Worm (Caenorhabditis elegans): ENCODE results near the gene daf-37.

daf-37 gene

ce11 chrII:6248503-6248902 is 40.5 kb upstream of the daf-37 start (continued):
- no peak for TF ChIP-seq fkh-4 (tag; optimal IDR thresholded peaks at IDR 0.05; ENCODE audit: borderline replicate concordance)
- peak; percentile 57 for TF ChIP-seq nhr-19 (GFP tag; conservative IDR thresholded peaks at IDR 0.05)
- no peak for TF ChIP-seq C04F5.9 (tag; optimal IDR thresholded peaks at IDR 0.05)
- TF ChIP-seq mdl-1 (tag; optimal IDR thresholded peaks at IDR 0.05): peak in 1 of 2 experiments; percentile 49
- peak in 1 of 6 experiments; percentile 10 for TF ChIP-seq elt-3 (tag; optimal IDR thresholded peaks at IDR 0.05)
- TF ChIP-seq snu-23 (GFP tag; optimal IDR thresholded peaks at IDR 0.05): peak; percentile 64
- peak; percentile 47 for TF ChIP-seq nhr-77 (tag; optimal IDR thresholded peaks at IDR 0.05)
- no peak for TF ChIP-seq jun-1 (tag; optimal IDR thresholded peaks at IDR 0.05)
- TF ChIP-seq lin-35 (GFP tag; optimal IDR thresholded peaks at IDR 0.05): peak; percentile 42 to 83
- TF ChIP-seq elt-2 (tag; optimal IDR thresholded peaks at IDR 0.05): peak; percentile 29
- TF ChIP-seq mef-2 (tag; optimal IDR thresholded peaks at IDR 0.05): no peak
- peak; percentile 35 for TF ChIP-seq unc-130 (tag; optimal IDR thresholded peaks at IDR 0.05)
- TF ChIP-seq nhr-71 (tag; optimal IDR thresholded peaks at IDR 0.05): peak; percentile 58
- no peak for TF ChIP-seq zip-4 (GFP tag; optimal IDR thresholded peaks at IDR 0.05)
- no peak for TF ChIP-seq ama-1 (optimal IDR thresholded peaks at IDR 0.05)
- no peak for TF ChIP-seq ztf-4 (tag; optimal IDR thresholded peaks at IDR 0.05)
- no peak for TF ChIP-seq pag-3 (tag; optimal IDR thresholded peaks at IDR 0.05; ENCODE audit: borderline replicate concordance, insufficient read depth)
- no peak for TF ChIP-seq C34B4.2 (tag; optimal IDR thresholded peaks at IDR 0.05)
- TF ChIP-seq dpl-1 (GFP tag; optimal IDR thresholded peaks at IDR 0.05): peak; percentile 54 to 68 (median 63)
- TF ChIP-seq Y116A8C.19 (tag; optimal IDR thresholded peaks at IDR 0.05; ENCODE audit: borderline replicate concordance): no peak
- no peak for TF ChIP-seq ets-5 (GFP tag; IDR thresholded peaks at IDR 0.05)
- TF ChIP-seq fkh-10 (GFP tag; optimal IDR thresholded peaks at IDR 0.05): no peak
- no peak for TF ChIP-seq unc-30 (tag; optimal IDR thresholded peaks at IDR 0.05)
- peak; percentile 80 for TF ChIP-seq nhr-85 (tag)
- TF ChIP-seq lir-3 (tag; optimal IDR thresholded peaks at IDR 0.05; ENCODE audit: poor library complexity): peak; percentile 40
- TF ChIP-seq lin-15B (tag; optimal IDR thresholded peaks at IDR 0.05): no peak
- TF ChIP-seq sup-37 (GFP tag; optimal IDR thresholded peaks at IDR 0.05): no peak
- no peak for TF ChIP-seq ceh-90 (tag; optimal IDR thresholded peaks at IDR 0.05)
- no peak for TF ChIP-seq grh-1 (GFP tag; IDR thresholded peaks at IDR 0.05)
- no peak for TF ChIP-seq alr-1 (tag; optimal IDR thresholded peaks at IDR 0.05; ENCODE audit: borderline replicate concordance)
- TF ChIP-seq pqm-1 (tag; optimal IDR thresholded peaks at IDR 0.05): no peak
- TF ChIP-seq ztf-11 (tag; optimal IDR thresholded peaks at IDR 0.05): no peak
- TF ChIP-seq hlh-4 (tag; optimal IDR thresholded peaks at IDR 0.05): no peak
- TF ChIP-seq nhr-47 (tag; optimal IDR thresholded peaks at IDR 0.05): peak; percentile 60
- TF ChIP-seq sox-4 (tag; optimal IDR thresholded peaks at IDR 0.05): no peak
- TF ChIP-seq lin-39 (tag; optimal IDR thresholded peaks at IDR 0.05): no peak
- TF ChIP-seq skn-1 (tag; optimal IDR thresholded peaks at IDR 0.05): peak; percentile 27
- TF ChIP-seq C16A3.4 (tag; optimal IDR thresholded peaks at IDR 0.05): peak; percentile 78
- TF ChIP-seq dsc-1 (tag; optimal IDR thresholded peaks at IDR 0.05): peak; percentile 28
- TF ChIP-seq hpl-2 (GFP tag; optimal IDR thresholded peaks at IDR 0.05): no peak
- no peak for TF ChIP-seq nhr-28 (tag; optimal IDR thresholded peaks at IDR 0.05)
- TF ChIP-seq hlh-17 (GFP tag; optimal IDR thresholded peaks at IDR 0.05; ENCODE audit: borderline replicate concordance): no peak
- TF ChIP-seq egl-13 (tag; optimal IDR thresholded peaks at IDR 0.05): no peak
- no peak for TF ChIP-seq sptf-1 (tag; optimal IDR thresholded peaks at IDR 0.05)
- TF ChIP-seq egl-27 (tag; optimal IDR thresholded peaks at IDR 0.05): no peak
- no peak for TF ChIP-seq zag-1 (tag; optimal IDR thresholded peaks at IDR 0.05)
- peak; percentile 18 for TF ChIP-seq unc-86 (tag; optimal IDR thresholded peaks at IDR 0.05)
- no peak for TF ChIP-seq aha-1 (tag; optimal IDR thresholded peaks at IDR 0.05)
- TF ChIP-seq blmp-1 (tag; optimal IDR thresholded peaks at IDR 0.05): no peak
- no peak for TF ChIP-seq ces-1 (GFP tag; optimal IDR thresholded peaks at IDR 0.05)
- TF ChIP-seq lin-14 (GFP tag; optimal IDR thresholded peaks at IDR 0.05): no peak
- no peak for TF ChIP-seq nhr-237 (tag; optimal IDR thresholded peaks at IDR 0.05)
- TF ChIP-seq nhr-11 (tag; optimal IDR thresholded peaks at IDR 0.05): no peak

Data from whole organism, L1 larva.